Fruit fly (Drosophila melanogaster): ENCODE results near the gene CG8117.

DNA sequence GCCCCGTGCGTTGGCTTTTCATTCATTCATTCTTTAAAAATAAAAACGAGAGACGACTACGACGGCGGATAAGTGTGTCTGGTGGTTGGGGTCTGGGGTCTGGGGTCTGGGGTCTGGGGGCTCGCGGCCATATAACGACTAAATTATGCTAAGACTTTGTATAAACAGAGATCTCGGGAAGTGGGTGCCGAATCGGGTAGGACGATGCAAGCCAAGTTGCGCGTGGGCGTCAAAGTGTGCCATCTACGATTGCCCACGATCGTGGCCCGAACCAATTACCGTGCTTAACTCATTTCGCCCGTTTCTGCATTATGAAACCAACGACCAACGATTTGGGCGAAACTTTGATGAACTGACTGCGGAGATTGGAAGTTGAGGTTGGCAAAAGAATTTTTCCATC lies 20.2 kb upstream of the CG8117 start:
- TF ChIP-seq Sin3A (optimal IDR thresholded peaks at IDR 0.05) = no peak
- TF ChIP-seq Myc (optimal IDR thresholded peaks at IDR 0.05) = no peak
- TF ChIP-seq ttk (optimal IDR thresholded peaks at IDR 0.05) = no peak

All from Kc167 (cell line).